Fruit fly (Drosophila melanogaster): ENCODE data around the gene Remo.
A peak's percentile ranks its signal among the peaks of the same experiment; 100 is the strongest.

- TF ChIP-seq CG15336 (GFP tag; IDR thresholded peaks at IDR 0.05) (peak; percentile 53), acj6 (GFP tag; optimal IDR thresholded peaks at IDR 0.05) (peak; percentile 39), CG3919 (GFP tag; optimal IDR thresholded peaks at IDR 0.05) (no peak), CG6163 (GFP tag; IDR thresholded peaks at IDR 0.05) (peak; percentile 58; the same call in 1 of the 3 replicates), fkh (GFP tag; optimal IDR thresholded peaks at IDR 0.05) (no peak), CG6808 (GFP tag; optimal IDR thresholded peaks at IDR 0.05) (peak; percentile 8), vri (GFP tag; optimal IDR thresholded peaks at IDR 0.05) (no peak), Hr39 (GFP tag; optimal IDR thresholded peaks at IDR 0.05) (no peak), CG31627 (GFP tag; optimal IDR thresholded peaks at IDR 0.05) (no peak), CG8319 (GFP tag; optimal IDR thresholded peaks at IDR 0.05) (no peak), pdm3 (GFP tag; optimal IDR thresholded peaks at IDR 0.05) (peak; percentile 38), spab (GFP tag; optimal IDR thresholded peaks at IDR 0.05) (no peak), Met (GFP tag; optimal IDR thresholded peaks at IDR 0.05) (no peak), topi (GFP tag; optimal IDR thresholded peaks at IDR 0.05) (peak; percentile 27)
These were observed 13.3 kb upstream of the Remo start for dm6 chrX:13274429-13275095.
